Fruit fly (Drosophila melanogaster): ENCODE data around the gene Or98b.

Or98b gene

DNA sequence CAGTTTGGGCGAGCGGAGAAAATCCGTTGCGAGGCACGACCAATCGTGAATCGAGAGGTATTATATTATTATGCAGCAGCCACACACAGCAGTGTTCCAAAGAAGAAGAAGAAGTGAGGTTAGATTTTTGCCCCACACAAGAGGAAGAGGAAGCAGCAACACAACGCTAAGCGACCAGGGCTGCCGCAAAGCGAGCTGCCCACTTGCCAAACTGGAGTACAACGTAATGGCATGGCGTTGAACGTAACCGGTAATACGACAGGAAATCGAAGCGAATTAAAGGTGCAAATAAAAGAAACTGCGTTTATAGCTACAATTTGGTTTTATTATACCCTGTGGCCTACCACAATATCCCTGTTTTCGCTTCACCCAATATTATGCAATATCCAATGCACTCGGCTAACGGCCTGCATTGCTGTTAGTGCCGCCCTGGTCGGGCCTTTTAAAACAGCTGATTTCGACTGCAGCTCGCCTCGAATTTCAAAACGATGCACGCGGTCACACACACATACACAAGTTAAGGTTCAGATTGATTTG, 16.5 kb upstream of the Or98b start (continued):
- TF ChIP-seq emc (GFP tag; optimal IDR thresholded peaks at IDR 0.05) (peak; percentile 65), mld (GFP tag; IDR thresholded peaks at IDR 0.05; ENCODE audit: partially characterized antibody) (no peak), Xbp1 (GFP tag; optimal IDR thresholded peaks at IDR 0.05) (peak; percentile 69), Meics (GFP tag; optimal IDR thresholded peaks at IDR 0.05) (peak; percentile 79), Side (GFP tag; optimal IDR thresholded peaks at IDR 0.05) (peak; percentile 78), Opbp (GFP tag; IDR thresholded peaks at IDR 0.05; ENCODE audit: partially characterized antibody) (0 out of 3 replicates have a peak, but pooled peaks have one; percentile 42), CG34376 (GFP tag; optimal IDR thresholded peaks at IDR 0.05) (peak; percentile 86), wdn (GFP tag; IDR thresholded peaks at IDR 0.05) (peak; percentile 65), ems (GFP tag; optimal IDR thresholded peaks at IDR 0.05) (peak; percentile 73), CG8359 (GFP tag; optimal IDR thresholded peaks at IDR 0.05; ENCODE audit: borderline replicate concordance) (no peak), CG11398 (GFP tag; optimal IDR thresholded peaks at IDR 0.05) (peak; percentile 69), jigr1 (GFP tag; IDR thresholded peaks at IDR 0.05) (no peak), CG10147 (GFP tag; optimal IDR thresholded peaks at IDR 0.05) (peak; percentile 62), CG4730 (GFP tag; IDR thresholded peaks at IDR 0.05) (peak; percentile 61), usp (GFP tag; optimal IDR thresholded peaks at IDR 0.05) (no peak), trem (tag; optimal IDR thresholded peaks at IDR 0.05) (peak; percentile 99), Hand (GFP tag; optimal IDR thresholded peaks at IDR 0.05) (peak; percentile 63), CG6175 (GFP tag; IDR thresholded peaks at IDR 0.05) (peak; percentile 61; the same call in 1 of the 3 replicates), zfh1 (GFP tag; IDR thresholded peaks at IDR 0.05) (peak; percentile 79), CG10366 (GFP tag; IDR thresholded peaks at IDR 0.05) (peak; percentile 57), CG17612 (GFP tag; IDR thresholded peaks at IDR 0.05) (no peak), CG17186 (GFP tag; optimal IDR thresholded peaks at IDR 0.05) (peak; percentile 51), Nf-YC (tag; optimal IDR thresholded peaks at IDR 0.05) (peak; percentile 77), Poxn (GFP tag; IDR thresholded peaks at IDR 0.05) (peak; percentile 42; the same call in 1 of the 2 replicates), Fer2 (tag; optimal IDR thresholded peaks at IDR 0.05) (peak; percentile 48), CG12236 (GFP tag; optimal IDR thresholded peaks at IDR 0.05) (peak; percentile 71), onecut (GFP tag; IDR thresholded peaks at IDR 0.05) (peak; percentile 61), yki (optimal IDR thresholded peaks at IDR 0.05) (no peak), run (tag; optimal IDR thresholded peaks at IDR 0.05) (no peak), ftz-f1 (GFP tag; optimal IDR thresholded peaks at IDR 0.05) (peak; percentile 50), Mad (GFP tag; optimal IDR thresholded peaks at IDR 0.05) (peak; percentile 27), CG13296 (GFP tag; optimal IDR thresholded peaks at IDR 0.05) (peak; percentile 76), fd64A (GFP tag; optimal IDR thresholded peaks at IDR 0.05) (peak; percentile 34), CG10267 (tag; optimal IDR thresholded peaks at IDR 0.05) (peak; percentile 73), CG7839 (tag; optimal IDR thresholded peaks at IDR 0.05) (peak; percentile 75), abd-A (tag; optimal IDR thresholded peaks at IDR 0.05) (peak; percentile 36), Camta (GFP tag; optimal IDR thresholded peaks at IDR 0.05) (peak; percentile 70), CG5953 (GFP tag; IDR thresholded peaks at IDR 0.05) (peak; percentile 51; the same call in 1 of the 2 replicates), CG7357 (GFP tag; IDR thresholded peaks at IDR 0.05) (0 out of 3 replicates have a peak, but pooled peaks have one; percentile 49), CG10565 (GFP tag; optimal IDR thresholded peaks at IDR 0.05) (no peak), CG1792 (GFP tag; optimal IDR thresholded peaks at IDR 0.05) (peak; percentile 67), CG4707 (GFP tag; optimal IDR thresholded peaks at IDR 0.05) (no peak), E2f1 (GFP tag; IDR thresholded peaks at IDR 0.05) (peak; percentile 69), Doc2 (GFP tag; IDR thresholded peaks at IDR 0.05) (no peak), CG16779 (GFP tag; IDR thresholded peaks at IDR 0.05) (no peak), Hmx (GFP tag; optimal IDR thresholded peaks at IDR 0.05) (no peak), CG42726 (GFP tag; IDR thresholded peaks at IDR 0.05; ENCODE audit: partially characterized antibody) (no peak), CrebB (tag; optimal IDR thresholded peaks at IDR 0.05) (peak; percentile 70), nom (GFP tag; optimal IDR thresholded peaks at IDR 0.05) (peak; percentile 47), Hey (tag; optimal IDR thresholded peaks at IDR 0.05) (peak; percentile 59)
